Fruit fly (Drosophila melanogaster) whole organism, embryonic: Measurements from ENCODE around the gene CG34183.

Experiments
- Blimp-1 ChIP-seq: fragments of 200-800 bp; sonication (Bioruptor generic); optimal IDR thresholded peaks from 3 replicates; lab custom pipeline; 2018; ENCODE audit warnings: missing biosample characterization, missing genetic modification characterization, mild to moderate bottlenecking, moderate library complexity, missing genetic modification reagents
- CG10267 ChIP-seq: fragments of 200-800 bp; sonication (Bioruptor generic); optimal IDR thresholded peaks from 2 replicates; lab custom pipeline; 2018; ENCODE audit warnings: missing biosample characterization, mild to moderate bottlenecking, missing genetic modification characterization, moderate library complexity
- CG10274 ChIP-seq: fragments of 200-800 bp; sonication (Bioruptor generic); optimal IDR thresholded peaks from 3 replicates; lab custom pipeline; 2017; ENCODE audit warnings: missing biosample characterization, mild to moderate bottlenecking, missing genetic modification characterization
- CG10979 ChIP-seq: fragments of 200-800 bp; sonication (Bioruptor generic); optimal IDR thresholded peaks from 2 replicates; lab custom pipeline; 2018; ENCODE audit warnings: missing biosample characterization, mild to moderate bottlenecking, missing genetic modification characterization, moderate library complexity
- CG13894 ChIP-seq: fragments of 200-800 bp; sonication (Bioruptor generic); optimal IDR thresholded peaks from 3 replicates; lab custom pipeline; 2018; ENCODE audit warnings: missing biosample characterization, mild to moderate bottlenecking, missing genetic modification characterization, moderate library complexity
- CG14050 ChIP-seq: fragments of 200-800 bp; sonication (Bioruptor generic); IDR thresholded peaks from 3 replicates; pipeline ENCODE4 v1.3.6; 2022; ENCODE audit warnings: missing biosample characterization, missing genetic modification characterization
- CG14965 ChIP-seq: fragments of 200-800 bp; sonication (Bioruptor generic); optimal IDR thresholded peaks from 2 replicates; lab custom pipeline; 2016; ENCODE audit warnings: missing biosample characterization, missing genetic modification characterization, borderline replicate concordance
- CG17385 ChIP-seq: fragments of 200-800 bp; sonication (Bioruptor generic); optimal IDR thresholded peaks from 3 replicates; lab custom pipeline; 2018; ENCODE audit warnings: missing biosample characterization, mild to moderate bottlenecking, missing genetic modification characterization
- CG2678 ChIP-seq: fragments of 200-800 bp; sonication (Bioruptor generic); optimal IDR thresholded peaks from 3 replicates; lab custom pipeline; 2019; ENCODE audit warnings: missing biosample characterization, mild to moderate bottlenecking, missing genetic modification characterization, moderate library complexity
- CG2712 ChIP-seq: fragments of 200-800 bp; optimal IDR thresholded peaks from 3 replicates; lab custom pipeline; 2019; ENCODE audit warnings: missing biosample characterization, mild to moderate bottlenecking, missing genetic modification characterization, moderate library complexity
- CG32767 ChIP-seq: fragments of 200-800 bp; sonication (Bioruptor generic); IDR thresholded peaks from 2 replicates; pipeline ENCODE4 v1.3.6; 2022; ENCODE audit warnings: missing biosample characterization, missing genetic modification characterization
- CG33557 ChIP-seq: fragments of 200-800 bp; sonication (Bioruptor generic); optimal IDR thresholded peaks from 2 replicates; lab custom pipeline; 2019; ENCODE audit warnings: missing biosample characterization, mild to moderate bottlenecking, missing genetic modification characterization, moderate library complexity
- CG3407 ChIP-seq: fragments of 200-800 bp; sonication (Bioruptor generic); optimal IDR thresholded peaks from 2 replicates; lab custom pipeline; 2018; ENCODE audit warnings: missing biosample characterization, mild to moderate bottlenecking, missing genetic modification characterization
- CG34422 ChIP-seq: fragments of 200-800 bp; sonication (Bioruptor generic); IDR thresholded peaks from 3 replicates; pipeline ENCODE4 v1.3.6; 2022; ENCODE audit warnings: missing biosample characterization, missing genetic modification characterization
- CG4282 ChIP-seq: fragments of 200-800 bp; sonication (Bioruptor generic); optimal IDR thresholded peaks from 2 replicates; lab custom pipeline; 2016; ENCODE audit warnings: missing biosample characterization, missing genetic modification characterization
- CTCF ChIP-seq: fragments of 200-800 bp; sonication (Bioruptor generic); optimal IDR thresholded peaks from 2 replicates; lab custom pipeline; 2017; ENCODE audit warnings: missing biosample characterization, mild to moderate bottlenecking, missing genetic modification characterization, moderate library complexity
- CoRest ChIP-seq: fragments of 200-800 bp; sonication (Bioruptor generic); optimal IDR thresholded peaks from 3 replicates; lab custom pipeline; 2018; ENCODE audit warnings: missing biosample characterization, mild to moderate bottlenecking, missing genetic modification characterization, moderate library complexity
- CrebB ChIP-seq: fragments of 200-800 bp; sonication (Bioruptor generic); optimal IDR thresholded peaks from 3 replicates; lab custom pipeline; 2018; ENCODE audit warnings: missing biosample characterization, mild to moderate bottlenecking, missing genetic modification characterization
- Fer3 ChIP-seq: fragments of 200-800 bp; sonication (Bioruptor generic); optimal IDR thresholded peaks from 2 replicates; lab custom pipeline; 2018; ENCODE audit warnings: missing biosample characterization, mild to moderate bottlenecking, missing genetic modification characterization, moderate library complexity
- MBD-R2 ChIP-seq: fragments of 200-800 bp; sonication (Bioruptor generic); IDR thresholded peaks from 2 replicates; pipeline ENCODE4 v1.3.6; 2022; ENCODE audit warnings: missing biosample characterization, missing genetic modification characterization
- MTF-1 ChIP-seq: fragments of 200-800 bp; sonication (Bioruptor generic); optimal IDR thresholded peaks from 2 replicates; lab custom pipeline; 2018; ENCODE audit warnings: missing biosample characterization, mild to moderate bottlenecking, missing genetic modification characterization, borderline replicate concordance
- Max ChIP-seq: fragments of 200-800 bp; sonication (Bioruptor generic); optimal IDR thresholded peaks from 2 replicates; lab custom pipeline; 2016; ENCODE audit warnings: missing biosample characterization, mild to moderate bottlenecking, missing genetic modification characterization
- Nf-YB ChIP-seq: fragments of 200-800 bp; sonication (Bioruptor generic); optimal IDR thresholded peaks from 3 replicates; lab custom pipeline; 2019; ENCODE audit warnings: missing biosample characterization, mild to moderate bottlenecking, missing genetic modification characterization, moderate library complexity
- Nf-YC ChIP-seq: fragments of 200-800 bp; optimal IDR thresholded peaks from 3 replicates; lab custom pipeline; 2019; ENCODE audit warnings: missing biosample characterization, mild to moderate bottlenecking, missing genetic modification characterization, moderate library complexity
- Optix ChIP-seq: fragments of 200-800 bp; sonication (Bioruptor generic); IDR thresholded peaks from 3 replicates; pipeline ENCODE4 v1.3.6; 2022; ENCODE audit warnings: missing biosample characterization, missing genetic modification characterization
- Rx ChIP-seq: fragments of 200-800 bp; sonication (Bioruptor generic); IDR thresholded peaks from 2 replicates; pipeline ENCODE4 v1.3.6; 2022; ENCODE audit warnings: missing biosample characterization, missing genetic modification characterization
- Scr ChIP-seq: fragments of 200-800 bp; sonication (Bioruptor generic); IDR thresholded peaks from 2 replicates; pipeline ENCODE4 v1.3.6; 2022; ENCODE audit warnings: missing biosample characterization, missing genetic modification characterization; ENCODE audit not compliant: partially characterized antibody
- Tbp ChIP-seq: fragments of >200 bp; optimal IDR thresholded peaks from 2 replicates; lab custom pipeline; 2018; ENCODE audit warnings: missing biosample characterization, missing genetic modification characterization
- az2 ChIP-seq: fragments of 200-800 bp; sonication (Bioruptor generic); optimal IDR thresholded peaks from 3 replicates; lab custom pipeline; 2016; ENCODE audit warnings: missing biosample characterization, missing genetic modification characterization
- cg ChIP-seq: fragments of 200-800 bp; sonication (Bioruptor generic); optimal IDR thresholded peaks from 3 replicates; lab custom pipeline; 2019; ENCODE audit warnings: missing biosample characterization, mild to moderate bottlenecking, missing genetic modification characterization, moderate library complexity
- dati ChIP-seq: fragments of 200-800 bp; sonication (Bioruptor generic); IDR thresholded peaks from 2 replicates; pipeline ENCODE4 v1.3.6; 2022; ENCODE audit warnings: missing biosample characterization, missing genetic modification characterization
- dysf ChIP-seq: fragments of 200-800 bp; sonication (Bioruptor generic); IDR thresholded peaks from 3 replicates; pipeline ENCODE4 v1.3.6; 2022; ENCODE audit warnings: missing biosample characterization, missing genetic modification characterization
- gem ChIP-seq: fragments of 200-800 bp; sonication (Bioruptor generic); optimal IDR thresholded peaks from 2 replicates; lab custom pipeline; 2019; ENCODE audit warnings: missing biosample characterization, mild to moderate bottlenecking, missing genetic modification characterization, moderate library complexity
- gfzf ChIP-seq: fragments of 200-800 bp; sonication (Bioruptor generic); optimal IDR thresholded peaks from 2 replicates; lab custom pipeline; 2016; ENCODE audit warnings: missing biosample characterization, mild to moderate bottlenecking, missing genetic modification characterization, moderate library complexity
- gsb ChIP-seq: fragments of 200-800 bp; sonication (Bioruptor generic); IDR thresholded peaks from 2 replicates; pipeline ENCODE4 v1.3.6; 2022; ENCODE audit warnings: missing biosample characterization, missing genetic modification characterization
- jing ChIP-seq: fragments of 200-800 bp; sonication (Bioruptor generic); optimal IDR thresholded peaks from 2 replicates; lab custom pipeline; 2018; ENCODE audit warnings: missing biosample characterization, mild to moderate bottlenecking, missing genetic modification characterization
- kay ChIP-seq: fragments of 200-800 bp; sonication (Bioruptor generic); optimal IDR thresholded peaks from 2 replicates; lab custom pipeline; 2016; ENCODE audit warnings: missing biosample characterization, missing genetic modification characterization
- knrl ChIP-seq: fragments of 200-800 bp; sonication (Bioruptor generic); IDR thresholded peaks from 3 replicates; pipeline ENCODE4 v1.3.6; 2022; ENCODE audit warnings: missing biosample characterization, missing genetic modification characterization; ENCODE audit not compliant: partially characterized antibody
- pnt ChIP-seq: fragments of 200-800 bp; sonication (Bioruptor generic); optimal IDR thresholded peaks from 3 replicates; lab custom pipeline; 2016; ENCODE audit warnings: missing biosample characterization, missing genetic modification characterization
- rib ChIP-seq: fragments of 200-800 bp; sonication (Bioruptor generic); IDR thresholded peaks from 2 replicates; pipeline ENCODE4 v1.3.6; 2022; ENCODE audit warnings: missing biosample characterization, missing genetic modification characterization
- sd ChIP-seq: fragments of 200-800 bp; sonication (Bioruptor generic); optimal IDR thresholded peaks from 3 replicates; lab custom pipeline; 2018; ENCODE audit warnings: missing biosample characterization, mild to moderate bottlenecking, missing genetic modification characterization, moderate library complexity
- shn ChIP-seq: fragments of 200-800 bp; sonication (Bioruptor generic); optimal IDR thresholded peaks from 3 replicates; lab custom pipeline; 2016; ENCODE audit warnings: missing biosample characterization, missing genetic modification characterization
- slou ChIP-seq: fragments of 200-800 bp; sonication (Bioruptor generic); optimal IDR thresholded peaks from 3 replicates; lab custom pipeline; 2016; ENCODE audit warnings: missing biosample characterization, missing genetic modification characterization
- slp2 ChIP-seq: fragments of 200-800 bp; sonication (Bioruptor generic); optimal IDR thresholded peaks from 2 replicates; lab custom pipeline; 2016; ENCODE audit warnings: missing biosample characterization, missing genetic modification characterization
- so ChIP-seq: fragments of 200-800 bp; sonication (Bioruptor generic); IDR thresholded peaks from 3 replicates; pipeline ENCODE4 v1.3.6; 2022; ENCODE audit warnings: missing biosample characterization, missing genetic modification characterization
- stwl ChIP-seq: fragments of 200-800 bp; sonication (Bioruptor generic); optimal IDR thresholded peaks from 3 replicates; lab custom pipeline; 2018; ENCODE audit warnings: missing biosample characterization, mild to moderate bottlenecking, missing genetic modification characterization, moderate library complexity
- tio ChIP-seq: fragments of 200-800 bp; sonication (Bioruptor generic); optimal IDR thresholded peaks from 2 replicates; lab custom pipeline; 2017; ENCODE audit warnings: missing biosample characterization, missing genetic modification characterization, inconsistent platforms
- twi ChIP-seq: fragments of 200-800 bp; optimal IDR thresholded peaks from 2 replicates; lab custom pipeline; 2019; ENCODE audit warnings: missing biosample characterization, mild to moderate bottlenecking, missing genetic modification characterization, moderate library complexity
- usp ChIP-seq: fragments of >200 bp; optimal IDR thresholded peaks from 2 replicates; lab custom pipeline; 2017; ENCODE audit warnings: missing biosample characterization, missing genetic modification characterization
- z ChIP-seq: fragments of 200-800 bp; sonication (Bioruptor generic); IDR thresholded peaks from 3 replicates; pipeline ENCODE4 v1.3.6; 2022; ENCODE audit warnings: missing biosample characterization, missing genetic modification characterization
- zfh1 ChIP-seq: fragments of 200-800 bp; sonication (Bioruptor generic); IDR thresholded peaks from 3 replicates; pipeline ENCODE4 v1.3.6; 2022; ENCODE audit warnings: missing biosample characterization, missing genetic modification characterization

Gene CG34183

DNA sequence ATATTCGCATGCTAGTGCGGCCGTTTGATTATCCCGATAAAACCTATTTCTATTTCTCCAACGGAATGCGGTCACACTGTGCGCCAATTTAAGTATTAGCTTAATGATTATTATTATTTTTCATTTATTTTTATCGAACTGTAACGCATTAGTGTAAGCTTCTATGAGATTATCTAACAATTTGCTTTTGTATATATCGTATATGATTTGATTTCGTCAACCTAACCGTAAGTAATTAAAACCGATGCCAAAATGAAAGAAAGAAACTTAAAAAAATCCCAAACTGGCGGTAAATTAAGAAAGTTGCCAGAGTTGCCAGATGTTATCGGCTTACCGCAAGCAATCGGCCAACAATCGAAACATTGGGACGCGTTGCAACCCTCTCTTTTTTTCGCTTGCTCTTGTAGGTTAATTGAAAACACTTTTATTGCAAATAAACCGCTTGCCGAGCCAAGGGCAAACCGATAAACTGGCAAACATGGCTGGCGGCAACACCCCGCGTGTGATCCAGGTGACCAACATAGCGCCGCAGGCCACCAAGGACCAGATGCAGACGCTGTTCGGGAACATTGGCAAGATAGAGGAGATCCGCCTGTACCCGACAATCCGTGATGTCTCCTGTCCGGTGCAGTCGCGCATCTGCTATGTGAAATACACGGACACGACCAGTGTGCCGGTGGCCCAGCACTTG, 22.1 kb upstream of the CG34183 start, which contains the start of the genes Etl1 and Srp54 (continued):
- TF ChIP-seq gfzf (peak; percentile 67), Rx (GFP tag; lab: Robert Waterston, UW) (no peak), tio (GFP tag; lab: Kevin White, UChicago) (no peak), CG2678 (tag; lab: Kevin White, UChicago) (peak; percentile 7), shn (GFP tag; lab: Kevin White, UChicago) (no peak), CG14965 (no peak), CG32767 (GFP tag; lab: Robert Waterston, UW) (no peak), Optix (GFP tag; lab: Robert Waterston, UW) (no peak), Nf-YB (GFP tag; lab: Kevin White, UChicago) (no peak), CG13894 (tag; lab: Kevin White, UChicago) (no peak), Tbp (no peak), CG33557 (GFP tag; lab: Kevin White, UChicago) (no peak), CG2712 (tag; lab: Kevin White, UChicago) (peak; percentile 25), usp (GFP tag; lab: Kevin White, UChicago) (no peak), CG3407 (GFP tag; lab: Kevin White, UChicago) (no peak), slp2 (GFP tag; lab: Kevin White, UChicago) (no peak), CoRest (tag; lab: Kevin White, UChicago) (peak; percentile 44), MBD-R2 (GFP tag; lab: Robert Waterston, UW) (peak; percentile 60), kay (no peak), stwl (tag; lab: Kevin White, UChicago) (peak; percentile 71), CG10274 (GFP tag; lab: Kevin White, UChicago) (no peak), twi (no peak), CG4282 (GFP tag; lab: Kevin White, UChicago) (no peak), rib (GFP tag; lab: Robert Waterston, UW) (no peak), knrl (GFP tag; lab: Robert Waterston, UW) (no peak; the same call in 2 of the 3 replicates), Scr (peak; percentile 35), zfh1 (GFP tag; lab: Robert Waterston, UW) (peak; percentile 22; the same call in 1 of the 3 replicates), sd (tag; lab: Kevin White, UChicago) (peak; percentile 20), az2 (no peak), CG14050 (no peak), Nf-YC (peak; percentile 35), CG10979 (tag; lab: Kevin White, UChicago) (no peak), z (GFP tag; lab: Robert Waterston, UW) (no peak), pnt (no peak), CG10267 (peak; percentile 63), Blimp-1 (no peak), CG34422 (GFP tag; lab: Robert Waterston, UW) (0 out of 3 replicates have a peak, but pooled peaks have one; percentile 25), jing (no peak), dati (GFP tag; lab: Robert Waterston, UW) (no peak), CG17385 (GFP tag; lab: Kevin White, UChicago) (no peak), Fer3 (tag; lab: Kevin White, UChicago) (no peak), Max (GFP tag; lab: Kevin White, UChicago) (peak; percentile 5), gem (tag; lab: Kevin White, UChicago) (peak; percentile 24), MTF-1 (no peak), gsb (no peak), dysf (no peak), CrebB (tag; lab: Kevin White, UChicago) (no peak), cg (GFP tag; lab: Kevin White, UChicago) (peak; percentile 9), so (GFP tag; lab: Robert Waterston, UW) (no peak), slou (GFP tag; lab: Kevin White, UChicago) (no peak), CTCF (peak; percentile 3)
